Worm (Caenorhabditis elegans): Measurements from ENCODE around the gene B0334.5.

Gene B0334.5

ce11 chrII:11486698-11487234, 10.7 kb upstream of the B0334.5 start, which contains the start of gene ttr-18:
TSS of gene ttr-18 (minus strand) at chrII:11486748.
- TF ChIP-seq R02D3.7 (tag; optimal IDR thresholded peaks at IDR 0.05) (no peak), nhr-25 (tag; optimal IDR thresholded peaks at IDR 0.05) (peak; percentile 19), dmd-4 (tag; optimal IDR thresholded peaks at IDR 0.05) (no peak), unc-62 (GFP tag; optimal IDR thresholded peaks at IDR 0.05) (no peak), mbf-1 (tag; optimal IDR thresholded peaks at IDR 0.05) (no peak), sma-3 (GFP tag; optimal IDR thresholded peaks at IDR 0.05) (peak; percentile 13), ceh-82 (tag; optimal IDR thresholded peaks at IDR 0.05) (no peak), nhr-21 (tag; optimal IDR thresholded peaks at IDR 0.05) (no peak), C34F6.9 (tag; optimal IDR thresholded peaks at IDR 0.05) (no peak)

DNA sequence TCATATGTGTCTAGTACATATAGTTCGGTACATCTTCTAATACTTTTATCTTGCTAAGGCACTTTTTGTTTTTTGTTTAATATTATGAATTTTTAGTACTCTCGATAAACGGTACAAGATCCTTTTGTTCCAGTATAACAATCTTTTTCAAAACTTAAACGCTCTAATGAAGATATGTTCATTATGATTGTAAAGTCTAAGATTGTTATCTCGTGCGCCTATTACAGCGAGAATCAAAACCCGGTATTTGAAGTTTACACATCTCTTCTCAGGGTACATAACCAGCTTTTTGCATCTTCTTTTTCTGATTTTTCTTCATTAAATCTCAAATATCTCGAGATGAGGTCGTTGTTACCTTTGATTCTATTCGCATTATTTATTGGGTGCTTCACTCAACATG, 9.5 kb upstream of the B0334.5 start, which contains the start of gene B0334.13:
Gene B0334.13 (plus strand): TSS at position 301 of the 400 bp plus-strand sequence.
- TF ChIP-seq crh-2 (tag; optimal IDR thresholded peaks at IDR 0.05) = no peak
- TF ChIP-seq skn-1 (tag; optimal IDR thresholded peaks at IDR 0.05) = no peak
- no peak for TF ChIP-seq lin-13 (GFP tag; optimal IDR thresholded peaks at IDR 0.05)
- no peak for TF ChIP-seq unc-39 (tag; optimal IDR thresholded peaks at IDR 0.05)

DNA sequence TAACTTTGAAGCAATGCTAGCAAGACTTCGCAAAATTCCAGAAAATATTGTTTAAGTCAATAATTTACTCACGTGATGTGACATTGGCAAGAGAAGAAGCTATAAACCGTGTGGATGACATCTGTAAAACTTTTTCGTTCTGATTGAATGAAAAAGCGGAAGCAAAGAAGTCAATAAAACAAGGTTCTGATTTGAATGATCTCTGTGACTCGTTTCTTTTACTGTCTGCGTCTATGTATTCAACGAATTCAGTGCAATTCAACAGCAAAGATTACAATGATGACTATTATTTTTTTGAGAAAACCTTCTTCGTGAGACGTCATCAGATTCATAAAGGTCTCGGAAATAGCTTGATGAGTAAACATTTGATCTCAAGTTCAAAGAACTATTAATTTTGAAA, 4.6 kb upstream of the B0334.5 start, which contains the start of gene hacl-1:
Gene hacl-1 (minus strand): TSS at position 121 of the 400 bp plus-strand sequence.
- TF ChIP-seq nhr-11 (tag; optimal IDR thresholded peaks at IDR 0.05) (no peak), fos-1 (tag; optimal IDR thresholded peaks at IDR 0.05) (peak; percentile 35), nhr-77 (tag; optimal IDR thresholded peaks at IDR 0.05) (no peak), sma-3 (GFP tag; optimal IDR thresholded peaks at IDR 0.05) (peak; percentile 63), crh-2 (tag; optimal IDR thresholded peaks at IDR 0.05) (peak; percentile 63), nhr-21 (tag; optimal IDR thresholded peaks at IDR 0.05) (peak; percentile 68), unc-55 (GFP tag; optimal IDR thresholded peaks at IDR 0.05) (no peak), lsy-2 (tag; optimal IDR thresholded peaks at IDR 0.05) (peak; percentile 0 to 38), ztf-4 (tag; optimal IDR thresholded peaks at IDR 0.05) (peak; percentile 7), gmeb-1 (tag; optimal IDR thresholded peaks at IDR 0.05) (no peak), sma-9 (GFP tag; optimal IDR thresholded peaks at IDR 0.05) (peak; percentile 12), sma-9 (tag; optimal IDR thresholded peaks at IDR 0.05) (no peak), C34F6.9 (tag; optimal IDR thresholded peaks at IDR 0.05) (peak; percentile 19), nhr-25 (tag; optimal IDR thresholded peaks at IDR 0.05) (peak; percentile 71)

DNA sequence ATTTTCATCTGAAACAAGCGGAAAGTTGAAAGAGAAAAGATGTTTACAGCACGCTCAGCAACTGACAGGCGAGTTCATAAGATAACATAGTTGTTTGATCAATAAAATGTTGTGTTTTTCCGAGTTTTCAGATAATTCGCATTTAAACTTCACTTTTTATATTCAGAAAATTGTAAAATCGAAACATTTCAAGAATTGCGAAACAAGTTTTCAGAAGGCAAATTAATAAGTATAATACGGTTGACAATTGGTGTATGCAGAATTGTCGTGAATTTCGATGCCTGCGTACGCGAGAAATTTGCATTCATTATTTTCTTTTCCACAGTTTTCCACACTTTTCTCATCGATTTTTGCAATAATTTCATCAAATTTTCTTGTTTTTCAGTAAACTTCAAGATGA, 2.2 kb upstream of the B0334.5 start, which contains the start of the genes ooc-3 and B0334.4:
Gene ooc-3 (minus strand): TSS at position 15 of the 400 bp plus-strand sequence.
Gene B0334.4 (plus strand): TSS at position 386 of the 400 bp plus-strand sequence.
- TF ChIP-seq R02D3.7 (tag; optimal IDR thresholded peaks at IDR 0.05) = no peak
- TF ChIP-seq egl-27 (tag; optimal IDR thresholded peaks at IDR 0.05) = no peak
- TF ChIP-seq nhr-21 (tag; optimal IDR thresholded peaks at IDR 0.05) = no peak
- TF ChIP-seq ZK546.5 (tag; optimal IDR thresholded peaks at IDR 0.05) = no peak
- no peak for TF ChIP-seq ztf-4 (tag; optimal IDR thresholded peaks at IDR 0.05)
- peak; percentile 16 for TF ChIP-seq gmeb-1 (tag; optimal IDR thresholded peaks at IDR 0.05)
- peak; percentile 46 to 95 for TF ChIP-seq lsy-2 (tag; optimal IDR thresholded peaks at IDR 0.05)
- no peak for TF ChIP-seq unc-39 (tag; optimal IDR thresholded peaks at IDR 0.05)
- no peak for TF ChIP-seq lin-39 (tag; optimal IDR thresholded peaks at IDR 0.05)
- TF ChIP-seq snpc-4 (tag; optimal IDR thresholded peaks at IDR 0.05) = no peak
- no peak for TF ChIP-seq nhr-237 (tag; optimal IDR thresholded peaks at IDR 0.05)
- no peak for TF ChIP-seq unc-55 (GFP tag; optimal IDR thresholded peaks at IDR 0.05)
- no peak for TF ChIP-seq nhr-25 (tag; optimal IDR thresholded peaks at IDR 0.05)
- no peak for TF ChIP-seq sem-4 (tag; optimal IDR thresholded peaks at IDR 0.05)
- no peak for TF ChIP-seq nhr-77 (tag; optimal IDR thresholded peaks at IDR 0.05)
- TF ChIP-seq elt-1 (tag; optimal IDR thresholded peaks at IDR 0.05) = no peak
- TF ChIP-seq ama-1 (optimal IDR thresholded peaks at IDR 0.05) = peak; percentile 9
- TF ChIP-seq ztf-1 (GFP tag; conservative IDR thresholded peaks at IDR 0.05) = no peak
- no peak for TF ChIP-seq skn-1 (tag; optimal IDR thresholded peaks at IDR 0.05)
- peak; percentile 66 for TF ChIP-seq C34F6.9 (tag; optimal IDR thresholded peaks at IDR 0.05)
- TF ChIP-seq zag-1 (tag; optimal IDR thresholded peaks at IDR 0.05) = no peak
- TF ChIP-seq nhr-129 (tag; optimal IDR thresholded peaks at IDR 0.05) = peak; percentile 42
- no peak for TF ChIP-seq fos-1 (tag; optimal IDR thresholded peaks at IDR 0.05)
- no peak for TF ChIP-seq ceh-82 (tag; optimal IDR thresholded peaks at IDR 0.05)
- no peak for TF ChIP-seq Y55F3AM.14 (GFP tag; optimal IDR thresholded peaks at IDR 0.05)

- TF ChIP-seq nhr-21 (tag; optimal IDR thresholded peaks at IDR 0.05) (no peak), unc-55 (GFP tag; optimal IDR thresholded peaks at IDR 0.05) (no peak), alr-1 (tag; optimal IDR thresholded peaks at IDR 0.05) (no peak), nhr-11 (tag; optimal IDR thresholded peaks at IDR 0.05) (no peak), C34F6.9 (tag; optimal IDR thresholded peaks at IDR 0.05) (no peak), peb-1 (tag; optimal IDR thresholded peaks at IDR 0.05) (no peak), skn-1 (tag; optimal IDR thresholded peaks at IDR 0.05) (no peak)
Observed at ce11 chrII:11495806-11496205, 1.7 kb upstream of the B0334.5 start.

Measured in whole organism, L2 larva.